Worm (Caenorhabditis elegans) whole organism, L2 larva: Measurements from ENCODE around the gene pqn-80.

Source experiments
- crh-2 ChIP-seq: sonication (generic microtip); optimal IDR thresholded peaks from 2 replicates; lab custom pipeline; 2017; ENCODE audit warnings: missing biosample characterization, missing genetic modification characterization
- lin-13 ChIP-seq: fragments of 150-350 bp; optimal IDR thresholded peaks from 2 replicates; lab custom pipeline; 2014; ENCODE audit warnings: missing biosample characterization, missing genetic modification reagents, missing genetic modification characterization
- nhr-11 ChIP-seq: fragments of 150-350 bp; optimal IDR thresholded peaks from 2 replicates; lab custom pipeline; 2014; ENCODE audit warnings: missing biosample characterization, missing genetic modification characterization

ce11 chrIII:12608220-12608958 lies 18.0 kb upstream of the pqn-80 start, which contains the start of gene epc-1:
- peak; percentile 85 for TF ChIP-seq lin-13 (GFP tag; lab: Kevin White, UChicago)
- no peak for TF ChIP-seq nhr-11 (tag; lab: Kevin White, UChicago)
- TF ChIP-seq crh-2 = peak; percentile 99
